Worm (Caenorhabditis elegans): ENCODE measurements around the gene srx-137.

srx-137 gene

ce11 chrV:13848379-13848778 lies 14.2 kb upstream of the srx-137 start, which contains the start of gene srx-133:
TSS of gene srx-133 (plus strand) at chrV:13848679.
- no peak for TF ChIP-seq peb-1 (tag; optimal IDR thresholded peaks at IDR 0.05)
- no peak for TF ChIP-seq fos-1 (tag; optimal IDR thresholded peaks at IDR 0.05)
- TF ChIP-seq alr-1 (tag; optimal IDR thresholded peaks at IDR 0.05) = no peak
- TF ChIP-seq mdl-1 (tag; optimal IDR thresholded peaks at IDR 0.05) = no peak
- no peak for TF ChIP-seq C34F6.9 (tag; optimal IDR thresholded peaks at IDR 0.05)
- no peak for TF ChIP-seq nhr-237 (tag; optimal IDR thresholded peaks at IDR 0.05)
- no peak for TF ChIP-seq R02D3.7 (tag; optimal IDR thresholded peaks at IDR 0.05)
- TF ChIP-seq lsy-2 (tag; optimal IDR thresholded peaks at IDR 0.05) = no peak
- TF ChIP-seq nhr-21 (tag; optimal IDR thresholded peaks at IDR 0.05) = no peak
- TF ChIP-seq sma-9 (GFP tag; optimal IDR thresholded peaks at IDR 0.05) = no peak
- TF ChIP-seq sma-9 (tag; optimal IDR thresholded peaks at IDR 0.05) = no peak
- no peak for TF ChIP-seq nhr-23 (tag; optimal IDR thresholded peaks at IDR 0.05)
- TF ChIP-seq lin-11 (tag; optimal IDR thresholded peaks at IDR 0.05) = no peak

ce11 chrV:13850170-13850569 lies 12.4 kb upstream of the srx-137 start, which contains the start of gene hpx-2:
TSS of gene hpx-2 (plus strand) at chrV:13850470.
- no peak for TF ChIP-seq nhr-11 (tag; optimal IDR thresholded peaks at IDR 0.05)
- TF ChIP-seq unc-55 (GFP tag; optimal IDR thresholded peaks at IDR 0.05) = no peak
- no peak for TF ChIP-seq egl-27 (tag; optimal IDR thresholded peaks at IDR 0.05)
- no peak for TF ChIP-seq mbf-1 (tag; optimal IDR thresholded peaks at IDR 0.05)
- no peak for TF ChIP-seq aly-2 (tag; optimal IDR thresholded peaks at IDR 0.05)
- TF ChIP-seq sma-3 (GFP tag; optimal IDR thresholded peaks at IDR 0.05) = no peak
- TF ChIP-seq zag-1 (tag; optimal IDR thresholded peaks at IDR 0.05) = no peak
- no peak for TF ChIP-seq Y55F3AM.14 (GFP tag; optimal IDR thresholded peaks at IDR 0.05)
- TF ChIP-seq dmd-4 (tag; optimal IDR thresholded peaks at IDR 0.05) = no peak
- no peak for TF ChIP-seq lin-13 (GFP tag; optimal IDR thresholded peaks at IDR 0.05)
- no peak for TF ChIP-seq unc-62 (GFP tag; optimal IDR thresholded peaks at IDR 0.05)
- no peak for TF ChIP-seq peb-1 (tag; optimal IDR thresholded peaks at IDR 0.05)
- no peak for TF ChIP-seq skn-1 (tag; optimal IDR thresholded peaks at IDR 0.05)
- no peak for TF ChIP-seq ama-1 (optimal IDR thresholded peaks at IDR 0.05)
- TF ChIP-seq alr-1 (tag; optimal IDR thresholded peaks at IDR 0.05) = no peak
- TF ChIP-seq mdl-1 (tag; optimal IDR thresholded peaks at IDR 0.05) = no peak

ce11 chrV:13854306-13854705 lies 8.3 kb upstream of the srx-137 start, which contains the start of gene ttr-21:
TSS of gene ttr-21 (minus strand) at chrV:13854405.
- TF ChIP-seq F13H6.1 (tag; optimal IDR thresholded peaks at IDR 0.05) = peak; percentile 10
- no peak for TF ChIP-seq C34F6.9 (tag; optimal IDR thresholded peaks at IDR 0.05)

- no peak for TF ChIP-seq sem-4 (tag; optimal IDR thresholded peaks at IDR 0.05)
- TF ChIP-seq dmd-4 (tag; optimal IDR thresholded peaks at IDR 0.05) = no peak
- TF ChIP-seq unc-62 (GFP tag; optimal IDR thresholded peaks at IDR 0.05) = no peak
- TF ChIP-seq ztf-4 (tag; optimal IDR thresholded peaks at IDR 0.05) = no peak
- TF ChIP-seq nhr-237 (tag; optimal IDR thresholded peaks at IDR 0.05) = no peak
- no peak for TF ChIP-seq fos-1 (tag; optimal IDR thresholded peaks at IDR 0.05)
- no peak for TF ChIP-seq F13H6.1 (tag; optimal IDR thresholded peaks at IDR 0.05)
- no peak for TF ChIP-seq ztf-11 (tag; optimal IDR thresholded peaks at IDR 0.05)
- TF ChIP-seq peb-1 (tag; optimal IDR thresholded peaks at IDR 0.05) = no peak
- no peak for TF ChIP-seq ama-1 (optimal IDR thresholded peaks at IDR 0.05)
- no peak for TF ChIP-seq nhr-77 (tag; optimal IDR thresholded peaks at IDR 0.05)
- no peak for TF ChIP-seq crh-2 (tag; optimal IDR thresholded peaks at IDR 0.05)
- TF ChIP-seq nhr-129 (tag; optimal IDR thresholded peaks at IDR 0.05) = no peak
- no peak for TF ChIP-seq unc-55 (GFP tag; optimal IDR thresholded peaks at IDR 0.05)
- TF ChIP-seq gmeb-1 (tag; optimal IDR thresholded peaks at IDR 0.05) = no peak
- TF ChIP-seq ceh-82 (tag; optimal IDR thresholded peaks at IDR 0.05) = no peak
- TF ChIP-seq nhr-12 (tag; optimal IDR thresholded peaks at IDR 0.05) = no peak
- no peak for TF ChIP-seq C34F6.9 (tag; optimal IDR thresholded peaks at IDR 0.05)
- TF ChIP-seq skn-1 (tag; optimal IDR thresholded peaks at IDR 0.05) = no peak
Observed at ce11 chrV:13856376-13856775, 6.2 kb upstream of the srx-137 start, which contains the start of gene srx-134. TSS of gene srx-134 (minus strand) at chrV:13856476.

- TF ChIP-seq blmp-1 (tag; optimal IDR thresholded peaks at IDR 0.05; ENCODE audit: insufficient read depth) (no peak), nhr-237 (tag; optimal IDR thresholded peaks at IDR 0.05) (no peak), ceh-82 (tag; optimal IDR thresholded peaks at IDR 0.05) (no peak)
Observed at ce11 chrV:13857132-13857531, 5.5 kb upstream of the srx-137 start, which contains the start of gene srx-136. TSS of gene srx-136 (plus strand) at chrV:13857432.
